Fruit fly (Drosophila melanogaster) whole organism, embryonic: ENCODE measurements around the gene CG4270.

Experiments
- CG12942 ChIP-seq: fragments of 200-800 bp; sonication (Bioruptor generic); optimal IDR thresholded peaks from 3 replicates; lab custom pipeline; 2016; ENCODE audit warnings: missing biosample characterization, missing genetic modification characterization
- CG14441 ChIP-seq: fragments of 200-800 bp; sonication (Bioruptor generic); IDR thresholded peaks from 2 replicates; pipeline ENCODE4 v1.3.6; 2022; ENCODE audit warnings: missing biosample characterization, missing genetic modification characterization
- CG17361 ChIP-seq: fragments of 200-800 bp; sonication (Bioruptor generic); IDR thresholded peaks from 3 replicates; pipeline ENCODE4 v1.3.6; 2022; ENCODE audit warnings: missing biosample characterization, missing genetic modification characterization
- CG30403 ChIP-seq: fragments of 200-800 bp; sonication (Bioruptor generic); optimal IDR thresholded peaks from 3 replicates; lab custom pipeline; 2016; ENCODE audit warnings: missing biosample characterization, missing genetic modification characterization
- H2.0 ChIP-seq: fragments of 200-800 bp; sonication (Bioruptor generic); IDR thresholded peaks from 2 replicates; pipeline ENCODE4 v1.3.6; 2022; ENCODE audit warnings: missing biosample characterization, missing genetic modification characterization
- crol ChIP-seq: fragments of 200-800 bp; sonication (Bioruptor generic); IDR thresholded peaks from 2 replicates; pipeline ENCODE4 v1.3.6; 2022; ENCODE audit warnings: missing biosample characterization, missing genetic modification characterization
- ind ChIP-seq: fragments of 200-800 bp; sonication (Bioruptor generic); optimal IDR thresholded peaks from 3 replicates; lab custom pipeline; 2016; ENCODE audit warnings: missing biosample characterization, missing genetic modification characterization
- inv ChIP-seq: fragments of 200-800 bp; sonication (Bioruptor generic); IDR thresholded peaks from 2 replicates; pipeline ENCODE4 v1.3.6; 2022; ENCODE audit warnings: missing biosample characterization, missing genetic modification characterization; ENCODE audit not compliant: partially characterized antibody
- lola ChIP-seq, 3 experiments: fragments of >200 bp in 2 of 3; fragments of 200-800 bp in 1 of 3; sonication (Bioruptor generic) in 1 of 3; optimal IDR thresholded peaks; 2 replicates each; lab custom pipeline; 2017 to 2019; ENCODE audit warnings: missing biosample characterization in 3 of 3, missing genetic modification characterization in 3 of 3, mild to moderate bottlenecking in 1 of 3, moderate library complexity in 1 of 3
- unc-4 ChIP-seq: fragments of 200-800 bp; sonication (Bioruptor generic); IDR thresholded peaks from 2 replicates; pipeline ENCODE4 v1.3.6; 2022; ENCODE audit warnings: missing biosample characterization, missing genetic modification characterization; ENCODE audit not compliant: partially characterized antibody

DNA sequence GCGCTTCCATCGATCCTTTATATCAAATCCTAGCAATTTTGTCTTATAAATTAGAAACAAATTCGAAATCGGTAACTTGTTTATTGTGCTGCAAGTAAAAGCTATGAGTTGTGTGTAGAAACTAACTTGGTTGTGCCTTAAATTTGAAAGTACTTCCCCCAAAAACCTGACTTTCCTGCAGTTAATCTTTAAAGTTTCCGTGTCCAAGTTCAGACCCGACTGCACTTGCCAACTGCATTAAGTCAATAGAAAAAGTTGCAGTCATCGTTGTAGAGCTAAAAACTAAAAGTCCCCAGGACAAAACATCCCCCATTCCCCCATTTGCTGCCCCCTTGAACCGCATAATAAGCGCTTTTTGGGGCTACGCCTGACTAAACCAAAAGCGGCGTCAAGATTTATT is 22.7 kb upstream of the CG4270 start, which contains the start of gene Tengl1:
- no peak for TF ChIP-seq ind (GFP tag; lab: Kevin White, UChicago)
- TF ChIP-seq CG12942 (GFP tag; lab: Kevin White, UChicago), result no peak
- TF ChIP-seq unc-4 (GFP tag; lab: Robert Waterston, UW), result no peak
- TF ChIP-seq CG17361, result no peak
- TF ChIP-seq crol (GFP tag; lab: Robert Waterston, UW), result no peak
- TF ChIP-seq CG14441 (GFP tag; lab: Robert Waterston, UW), result no peak
- TF ChIP-seq lola (GFP tag; optimal IDR thresholded peaks at IDR 0.05; lab: Kevin White, UChicago), result no peak
- TF ChIP-seq inv, result no peak
- TF ChIP-seq H2.0 (GFP tag; lab: Robert Waterston, UW), result no peak
- no peak for TF ChIP-seq CG30403 (GFP tag; lab: Kevin White, UChicago)
